Worm (Caenorhabditis elegans) whole organism, L4 larva: ENCODE results near the gene csr-1.

Source experiments
- D1046.2 ChIP-seq: fragments of 200-800 bp; sonication (Bioruptor generic); IDR thresholded peaks from 2 replicates; pipeline ENCODE4 v1.3.6; 2022; ENCODE audit warnings: missing genetic modification characterization, missing compliant biosample characterization
- F37D6.2 ChIP-seq: sonication (generic microtip); optimal IDR thresholded peaks from 2 replicates; lab custom pipeline; 2016; ENCODE audit warnings: mild to moderate bottlenecking, missing genetic modification characterization, missing compliant biosample characterization
- aha-1 ChIP-seq: fragments of 150-350 bp; peaks from one replicate; lab custom pipeline; 2014; ENCODE audit warnings: missing biosample characterization, missing genetic modification characterization
- ctbp-1 ChIP-seq: fragments of 200-800 bp; sonication (Bioruptor generic); IDR thresholded peaks from 2 replicates; pipeline ENCODE4 v1.3.6; 2022; ENCODE audit warnings: missing genetic modification reagents, missing genetic modification characterization, missing compliant biosample characterization
- daf-19 ChIP-seq: fragments of 200-800 bp; sonication (Bioruptor generic); conservative IDR thresholded peaks from 2 replicates; pipeline ENCODE4 v1.3.6; 2022; ENCODE audit warnings: missing genetic modification characterization, missing compliant biosample characterization
- dmd-6 ChIP-seq: fragments of 200-800 bp; sonication (Bioruptor generic); IDR thresholded peaks from 2 replicates; pipeline ENCODE4 v1.3.6; 2022; ENCODE audit warnings: missing genetic modification reagents, missing genetic modification characterization, missing compliant biosample characterization
- dmd-8 ChIP-seq: fragments of 200-800 bp; sonication (Bioruptor generic); IDR thresholded peaks from 2 replicates; pipeline ENCODE4 v1.3.6; 2022; ENCODE audit warnings: missing genetic modification characterization, missing compliant biosample characterization
- egl-43 ChIP-seq: fragments of 200-800 bp; sonication (Bioruptor generic); IDR thresholded peaks from 2 replicates; pipeline ENCODE4 v1.3.6; 2022; ENCODE audit warnings: missing genetic modification reagents, missing genetic modification characterization, missing compliant biosample characterization
- fkh-10 ChIP-seq: fragments of 150-350 bp; optimal IDR thresholded peaks from 2 replicates; lab custom pipeline; 2014; ENCODE audit warnings: missing biosample characterization, missing genetic modification reagents, missing genetic modification characterization
- hmg-1.1 ChIP-seq: fragments of 200-800 bp; sonication (Bioruptor generic); IDR thresholded peaks from 2 replicates; pipeline ENCODE4 v1.3.6; 2022; ENCODE audit warnings: missing genetic modification reagents, missing genetic modification characterization, missing compliant biosample characterization
- lin-13 ChIP-seq: fragments of 150-350 bp; optimal IDR thresholded peaks from 2 replicates; lab custom pipeline; 2014; ENCODE audit warnings: missing biosample characterization, missing genetic modification reagents, missing genetic modification characterization
- lin-15B ChIP-seq: fragments of 150-350 bp; sonication (generic microtip); optimal IDR thresholded peaks from 3 replicates; lab custom pipeline; 2014; ENCODE audit warnings: missing biosample characterization, missing genetic modification characterization
- lin-38 ChIP-seq: fragments of 200-800 bp; sonication (Bioruptor generic); IDR thresholded peaks from 2 replicates; pipeline ENCODE4 v1.3.6; 2022; ENCODE audit warnings: missing genetic modification reagents, missing genetic modification characterization, missing compliant biosample characterization
- lsy-2 ChIP-seq, 2 experiments: fragments of 150-350 bp in 1 of 2; sonication (generic microtip) in 1 of 2; optimal IDR thresholded peaks; 2 replicates each; lab custom pipeline; 2014 to 2017; ENCODE audit warnings: missing biosample characterization in 2 of 2, missing genetic modification characterization in 2 of 2
- madf-9 ChIP-seq: fragments of 200-800 bp; sonication (Bioruptor generic); conservative IDR thresholded peaks from 2 replicates; pipeline ENCODE4 v1.3.6; 2022; ENCODE audit warnings: missing genetic modification reagents, missing genetic modification characterization, missing compliant biosample characterization
- mes-2 ChIP-seq: sonication (generic microtip); optimal IDR thresholded peaks from 2 replicates; lab custom pipeline; 2016; ENCODE audit warnings: missing genotype, mild to moderate bottlenecking, missing genetic modification characterization, missing compliant biosample characterization; ENCODE audit not compliant: poor library complexity, severe bottlenecking
- nhr-25 ChIP-seq: sonication (generic microtip); optimal IDR thresholded peaks from 2 replicates; lab custom pipeline; 2017; ENCODE audit warnings: missing genetic modification characterization, mild to moderate bottlenecking, missing compliant biosample characterization, antibody characterized with exemption, moderate library complexity, borderline replicate concordance; ENCODE audit not compliant: insufficient read depth
- nhr-41 ChIP-seq: fragments of 200-800 bp; sonication (Bioruptor generic); IDR thresholded peaks from 2 replicates; pipeline ENCODE4 v1.3.6; 2022; ENCODE audit warnings: missing genetic modification reagents, missing genetic modification characterization, missing compliant biosample characterization
- nhr-76 ChIP-seq: fragments of 150-350 bp; optimal IDR thresholded peaks from 2 replicates; lab custom pipeline; 2014; ENCODE audit warnings: missing biosample characterization, missing genetic modification characterization
- skn-1 ChIP-seq: fragments of 150-350 bp; optimal IDR thresholded peaks from 2 replicates; lab custom pipeline; 2014; ENCODE audit warnings: missing biosample characterization, missing genetic modification characterization
- snpc-1.2 ChIP-seq: fragments of 200-800 bp; sonication (Bioruptor generic); IDR thresholded peaks from 2 replicates; pipeline ENCODE4 v1.3.6; 2022; ENCODE audit warnings: missing genetic modification reagents, missing genetic modification characterization, missing compliant biosample characterization
- spr-3 ChIP-seq: fragments of 200-800 bp; sonication (Bioruptor generic); optimal IDR thresholded peaks from 2 replicates; lab custom pipeline; 2018; ENCODE audit warnings: mild to moderate bottlenecking, missing genetic modification characterization, missing compliant biosample characterization
- unc-130 ChIP-seq: sonication (generic microtip); optimal IDR thresholded peaks from 2 replicates; lab custom pipeline; 2016; ENCODE audit warnings: missing genetic modification reagents, missing genetic modification characterization, missing compliant biosample characterization
- zfp-2 ChIP-seq: sonication (generic microtip); optimal IDR thresholded peaks from 2 replicates; lab custom pipeline; 2016; ENCODE audit warnings: mild to moderate bottlenecking, missing genetic modification characterization, missing compliant biosample characterization

The csr-1 gene

ce11 chrIV:8010521-8010920 is 53.5 kb downstream of the csr-1 start:
- TF ChIP-seq zfp-2 (tag; lab: Kevin White, UChicago), result no peak
- TF ChIP-seq madf-9 (GFP tag; lab: Robert Waterston, UW), result no peak
- TF ChIP-seq dmd-6 (GFP tag; lab: Robert Waterston, UW), result no peak
- no peak for TF ChIP-seq lin-15B
- no peak for TF ChIP-seq lin-13 (GFP tag; lab: Kevin White, UChicago)
- TF ChIP-seq unc-130 (GFP tag; lab: Kevin White, UChicago), result peak; percentile 7
- TF ChIP-seq skn-1 (tag; lab: Kevin White, UChicago), result no peak
- TF ChIP-seq lsy-2 (tag; optimal IDR thresholded peaks at IDR 0.05; lab: Kevin White, UChicago), result peak in 1 of 2 experiments; percentile 42
- TF ChIP-seq nhr-41 (GFP tag; lab: Robert Waterston, UW), result no peak
- TF ChIP-seq fkh-10, result no peak
- TF ChIP-seq F37D6.2, result no peak
- no peak for TF ChIP-seq nhr-25 (tag; lab: Kevin White, UChicago)
- TF ChIP-seq egl-43 (GFP tag; lab: Robert Waterston, UW), result no peak
- TF ChIP-seq ctbp-1 (GFP tag; lab: Robert Waterston, UW), result no peak
- TF ChIP-seq mes-2 (tag; lab: Kevin White, UChicago), result no peak
- TF ChIP-seq spr-3, result no peak
- TF ChIP-seq nhr-76 (tag; lab: Kevin White, UChicago), result no peak
- peak; percentile 23; the same call in 1 of the 2 replicates for TF ChIP-seq lin-38 (GFP tag; lab: Robert Waterston, UW)
- TF ChIP-seq D1046.2 (GFP tag; lab: Robert Waterston, UW), result no peak
- TF ChIP-seq hmg-1.1 (GFP tag; lab: Robert Waterston, UW), result no peak
- TF ChIP-seq daf-19 (GFP tag; lab: Robert Waterston, UW), result no peak
- no peak for TF ChIP-seq snpc-1.2 (GFP tag; lab: Robert Waterston, UW)
- no peak for TF ChIP-seq dmd-8 (GFP tag; lab: Robert Waterston, UW)
- no peak for TF ChIP-seq aha-1 (tag; lab: Kevin White, UChicago)
